Worm (Caenorhabditis elegans) whole organism, dauer: Measurements from ENCODE around the gene smi-1.
A peak's percentile ranks its signal among the peaks of the same experiment; 100 is the strongest.

Source experiments
- unc-62 ChIP-seq: sonication (generic microtip); optimal IDR thresholded peaks from 2 replicates; lab custom pipeline; 2017; ENCODE audit warnings: missing biosample characterization, missing genetic modification reagents, missing genetic modification characterization

The smi-1 gene

ce11 chrIII:1886914-1887313, 8.7 kb downstream of the smi-1 start:
- no peak for TF ChIP-seq unc-62 (GFP tag; lab: Kevin White, UChicago)

DNA sequence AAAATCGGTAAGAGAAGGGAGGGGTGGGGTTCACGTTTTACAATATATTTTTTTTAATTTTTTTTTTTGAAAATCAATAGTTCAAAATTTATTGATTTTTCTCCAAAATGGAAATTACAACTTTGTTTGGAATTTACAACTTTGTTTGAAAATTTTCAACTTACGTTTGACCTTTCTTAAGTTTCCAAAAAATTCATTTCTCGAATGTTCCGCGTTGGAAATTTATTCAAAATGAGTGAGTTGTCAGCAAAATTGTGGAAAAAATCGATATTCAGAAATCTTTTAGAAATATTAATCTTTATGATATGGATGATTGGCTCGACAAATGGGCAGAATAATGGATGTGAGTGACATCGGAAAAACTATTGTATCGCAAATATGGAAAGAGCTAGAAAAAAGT, 9.2 kb downstream of the smi-1 start, which contains the start of gene B0524.3:
Gene B0524.3, plus strand, starts transcription at position 301 of the 400 bp plus-strand sequence.
- TF ChIP-seq unc-62 (GFP tag; lab: Kevin White, UChicago) = no peak

DNA sequence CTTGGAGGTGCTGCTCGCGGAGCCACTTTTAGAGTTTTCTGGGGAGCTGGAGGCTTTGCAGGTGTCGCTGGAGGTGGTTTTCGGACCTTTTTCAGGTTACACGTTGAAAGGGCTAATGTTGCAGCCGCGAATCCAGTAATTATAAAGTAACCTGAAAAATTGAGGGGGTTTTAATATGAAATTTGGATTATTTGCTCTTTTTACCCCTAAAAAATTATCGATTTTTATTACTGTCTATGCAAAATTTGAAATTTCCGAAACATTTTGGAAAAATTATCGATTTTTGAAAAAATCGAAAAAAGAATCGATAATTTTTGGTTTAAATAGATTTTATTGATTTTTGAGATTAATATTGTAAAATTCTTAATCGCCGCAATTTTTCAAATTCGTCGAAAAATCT, 15.2 kb downstream of the smi-1 start:
- TF ChIP-seq unc-62 (GFP tag; lab: Kevin White, UChicago) = no peak

DNA sequence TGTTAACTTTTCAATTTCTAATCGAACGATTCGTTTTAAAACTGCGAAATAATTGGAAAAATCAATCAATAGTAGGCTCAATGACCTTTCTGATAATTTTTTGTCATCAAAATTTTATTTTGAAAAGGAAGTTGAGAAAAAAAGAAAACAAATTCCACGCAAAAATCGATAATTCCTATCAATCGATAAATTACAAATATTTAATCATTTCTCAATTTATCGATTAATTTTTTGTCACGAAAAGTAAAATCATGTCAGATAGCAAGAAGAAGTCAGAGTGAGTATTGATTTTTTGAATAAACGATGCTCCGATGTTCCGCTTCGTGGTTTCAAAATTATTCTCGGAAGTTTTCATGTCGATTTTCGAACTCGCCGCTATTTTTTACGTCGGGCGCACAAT, 15.7 kb downstream of the smi-1 start, which contains the start of the genes B0524.5 and B0524.2:
Gene B0524.5, minus strand, starts transcription at position 40 of the 400 bp plus-strand sequence.
Gene B0524.2, plus strand, starts transcription at position 207 of the 400 bp plus-strand sequence.
- TF ChIP-seq unc-62 (GFP tag; lab: Kevin White, UChicago) = no peak

ce11 chrIII:1903966-1904365, 25.8 kb downstream of the smi-1 start:
- TF ChIP-seq unc-62 (GFP tag; lab: Kevin White, UChicago) = no peak

ce11 chrIII:1905589-1905988, 27.4 kb downstream of the smi-1 start, which contains the start of the genes B0524.6 and pqn-41:
TSS of gene B0524.6 (minus strand) at chrIII:1905640.
TSS of gene pqn-41 (plus strand) at chrIII:1905958.
- no peak for TF ChIP-seq unc-62 (GFP tag; lab: Kevin White, UChicago)

- TF ChIP-seq unc-62 (GFP tag; lab: Kevin White, UChicago) = no peak
Observed at ce11 chrIII:1918311-1918932, 40.3 kb downstream of the smi-1 start.

ce11 chrIII:1921136-1921680, 43.0 kb downstream of the smi-1 start:
- peak; percentile 16 for TF ChIP-seq unc-62 (GFP tag; lab: Kevin White, UChicago)

DNA sequence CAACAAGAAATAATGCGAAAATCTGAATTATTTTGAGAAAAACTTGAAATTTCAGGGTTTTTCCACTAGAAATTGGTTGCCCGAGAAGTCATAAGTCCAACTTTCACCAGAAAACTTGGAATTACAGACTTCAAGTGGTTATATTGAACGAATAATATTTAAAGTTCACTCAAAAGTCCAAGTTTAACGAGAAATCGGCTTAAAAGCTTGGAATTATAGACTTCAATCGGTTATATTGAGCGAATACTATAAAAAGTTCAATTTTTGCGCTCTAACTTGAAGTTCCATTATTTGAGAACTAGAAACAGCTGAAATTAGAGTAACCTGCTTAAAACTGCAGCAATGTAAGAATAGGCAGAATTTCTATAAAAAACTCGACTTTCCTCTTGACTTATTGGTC, 43.9 kb downstream of the smi-1 start:
- no peak for TF ChIP-seq unc-62 (GFP tag; lab: Kevin White, UChicago)

- TF ChIP-seq unc-62 (GFP tag; lab: Kevin White, UChicago) = no peak
Observed at ce11 chrIII:1922516-1922915, 44.4 kb downstream of the smi-1 start.

DNA sequence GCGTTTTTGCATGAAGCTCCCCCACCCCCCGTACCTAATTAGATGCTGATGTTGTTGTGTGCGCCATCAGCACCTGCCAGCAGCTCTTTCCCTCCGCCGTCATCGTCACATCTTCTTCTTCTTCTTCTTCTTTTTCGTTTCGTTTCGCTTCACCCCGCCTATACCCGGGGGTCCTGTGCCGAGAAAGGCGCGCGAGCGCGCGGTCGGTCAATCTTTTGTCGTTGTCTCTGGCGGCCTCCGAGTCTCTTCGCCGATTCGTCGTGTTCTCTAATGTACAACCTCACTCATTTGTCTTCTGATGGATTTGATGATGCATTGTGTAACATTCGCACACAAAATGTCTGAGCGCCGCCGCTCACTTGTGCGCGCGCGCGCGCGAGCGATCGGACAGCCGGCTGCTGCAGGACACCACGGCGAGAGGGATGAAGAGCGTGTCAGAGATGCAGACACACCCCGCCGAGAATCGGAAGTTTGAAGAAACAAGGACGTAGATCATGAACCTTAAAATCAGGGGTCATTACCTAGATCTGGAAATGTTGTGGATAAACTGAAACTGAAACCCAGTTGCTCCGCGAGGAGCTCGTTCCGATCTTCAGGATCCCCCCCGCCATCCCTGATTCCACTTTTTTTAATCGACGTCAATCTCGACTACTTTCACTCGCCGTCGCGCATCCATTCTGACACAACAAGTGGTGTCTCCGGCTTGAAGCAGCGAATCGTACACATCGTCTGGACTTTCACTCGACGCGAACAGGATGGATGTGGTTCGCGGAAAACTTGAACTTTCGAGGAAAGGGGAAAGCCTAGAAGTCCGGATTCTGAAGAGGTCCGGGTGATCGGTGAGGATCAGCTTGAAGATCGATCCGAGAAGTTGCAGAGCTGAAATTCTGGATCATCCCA, 45.5 kb downstream of the smi-1 start:
- TF ChIP-seq unc-62 (GFP tag; lab: Kevin White, UChicago) = peak; percentile 46

DNA sequence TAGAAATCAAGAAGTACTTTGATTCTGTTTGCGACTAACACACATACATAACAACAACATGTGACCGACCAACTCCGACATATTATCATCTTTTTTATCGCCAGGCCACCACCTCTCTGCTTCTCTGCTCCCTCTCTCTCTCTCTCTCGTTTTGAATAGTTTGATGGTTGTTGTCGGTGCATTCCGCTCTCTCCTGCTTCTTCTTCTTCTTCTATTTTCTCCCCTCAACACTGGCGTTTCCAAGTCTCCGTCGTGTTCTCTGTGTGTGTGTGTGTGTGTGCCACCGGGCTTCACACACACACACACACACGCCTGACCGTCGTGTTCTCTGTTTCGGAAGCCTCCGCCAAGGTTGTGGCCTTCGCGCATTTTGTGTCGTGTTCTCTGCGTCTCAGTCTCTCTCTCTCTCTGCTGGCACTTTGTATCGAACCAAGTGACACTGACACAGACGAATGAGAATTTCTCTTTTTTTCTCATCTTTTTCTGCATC, 46.9 kb downstream of the smi-1 start:
- TF ChIP-seq unc-62 (GFP tag; lab: Kevin White, UChicago) = peak; percentile 55

- no peak for TF ChIP-seq unc-62 (GFP tag; lab: Kevin White, UChicago)
Observed at ce11 chrIII:1925786-1926185, 47.6 kb downstream of the smi-1 start.

- TF ChIP-seq unc-62 (GFP tag; lab: Kevin White, UChicago) = no peak
Observed at ce11 chrIII:1926456-1926855, 48.3 kb downstream of the smi-1 start.

DNA sequence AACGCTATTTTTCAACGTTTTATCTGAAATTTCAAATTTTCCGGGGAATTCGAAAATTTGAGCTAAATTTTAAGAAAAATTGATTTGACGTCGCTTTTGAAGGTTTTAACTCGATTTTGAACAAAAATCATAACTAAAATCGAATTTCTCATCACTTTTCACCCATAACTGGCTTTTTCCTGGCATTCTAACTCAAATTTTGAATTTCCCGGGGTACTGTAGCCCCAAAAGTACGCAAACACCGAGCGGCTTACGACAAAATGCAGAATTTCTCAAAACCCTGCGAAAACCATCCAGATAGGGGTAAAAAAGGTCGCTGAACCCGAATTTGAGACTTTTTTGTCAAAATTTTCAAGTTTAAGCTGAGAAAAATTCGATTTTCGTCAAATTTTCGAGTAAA, 49.1 kb downstream of the smi-1 start:
- no peak for TF ChIP-seq unc-62 (GFP tag; lab: Kevin White, UChicago)
